Fruit fly (Drosophila melanogaster): Measurements from ENCODE around the gene CG15011.

dm6 chr3L:4209078-4209477 lies 49.9 kb downstream of the CG15011 start, which contains the start of gene Cpr64Aa:
- no peak for TF ChIP-seq ovo (GFP tag; optimal IDR thresholded peaks at IDR 0.05)
- TF ChIP-seq toe (GFP tag; optimal IDR thresholded peaks at IDR 0.05), result no peak
- no peak for TF ChIP-seq cic (GFP tag; optimal IDR thresholded peaks at IDR 0.05)
- no peak for TF ChIP-seq CG5204 (GFP tag; optimal IDR thresholded peaks at IDR 0.05)
- no peak for TF ChIP-seq bab1 (GFP tag; optimal IDR thresholded peaks at IDR 0.05)
- TF ChIP-seq pad (GFP tag; optimal IDR thresholded peaks at IDR 0.05), result no peak
- no peak for TF ChIP-seq Mnt (GFP tag; optimal IDR thresholded peaks at IDR 0.05)
- no peak for TF ChIP-seq CG1620 (GFP tag; optimal IDR thresholded peaks at IDR 0.05)
- TF ChIP-seq CG7101 (tag; optimal IDR thresholded peaks at IDR 0.05), result no peak
- no peak for TF ChIP-seq Clk (GFP tag; optimal IDR thresholded peaks at IDR 0.05)
- TF ChIP-seq kay (GFP tag; ENCODE audit: borderline replicate concordance), result no peak
- no peak for TF ChIP-seq Crg-1 (GFP tag; optimal IDR thresholded peaks at IDR 0.05)
